Worm (Caenorhabditis elegans): ENCODE results near the gene VZK822L.2.

DNA sequence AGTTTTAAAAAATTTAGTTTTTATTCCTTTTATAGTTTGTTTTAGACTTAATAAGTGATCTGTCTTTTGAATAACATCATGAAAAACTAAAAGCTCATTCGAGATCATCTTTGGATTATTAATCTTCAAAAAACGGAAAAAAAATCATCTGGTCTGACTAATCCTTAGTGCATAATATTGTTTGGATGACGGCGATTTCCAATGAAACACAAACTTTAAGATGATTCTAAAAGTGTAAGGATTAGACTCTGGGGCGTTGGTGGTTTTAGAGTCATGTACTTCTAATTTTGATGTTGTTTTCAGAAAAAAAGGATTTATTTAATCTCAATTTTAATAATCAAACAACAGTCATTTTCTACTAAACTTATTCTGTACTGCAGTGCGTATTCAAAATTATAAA is 18.5 kb upstream of the VZK822L.2 start:
- TF ChIP-seq fos-1 (tag; optimal IDR thresholded peaks at IDR 0.05): no peak
- no peak for TF ChIP-seq ztf-11 (tag; optimal IDR thresholded peaks at IDR 0.05)
- TF ChIP-seq lin-13 (GFP tag; optimal IDR thresholded peaks at IDR 0.05): no peak
- TF ChIP-seq lin-39 (tag; optimal IDR thresholded peaks at IDR 0.05): no peak
- no peak for TF ChIP-seq ceh-82 (tag; optimal IDR thresholded peaks at IDR 0.05)
- no peak for TF ChIP-seq mab-9 (GFP tag; IDR thresholded peaks at IDR 0.05)
- TF ChIP-seq ces-1 (GFP tag; optimal IDR thresholded peaks at IDR 0.05): no peak
